Worm (Caenorhabditis elegans) whole organism, L3 larva: ENCODE measurements around the gene C54G7.1.

ENCODE experiments used
- ZK546.5 ChIP-seq: sonication (generic microtip); optimal IDR thresholded peaks from 2 replicates; lab custom pipeline; 2017; ENCODE audit warnings: missing biosample characterization, missing genetic modification characterization
- ceh-16 ChIP-seq: sonication (generic microtip); optimal IDR thresholded peaks from 2 replicates; lab custom pipeline; 2017; ENCODE audit warnings: missing biosample characterization, missing genetic modification characterization
- nhr-23 ChIP-seq: fragments of 150-350 bp; optimal IDR thresholded peaks from 2 replicates; lab custom pipeline; 2014; ENCODE audit warnings: missing biosample characterization, missing genetic modification reagents, missing genetic modification characterization
- nhr-25 ChIP-seq: sonication (generic microtip); optimal IDR thresholded peaks from 2 replicates; lab custom pipeline; 2017; ENCODE audit warnings: missing biosample characterization, missing genetic modification characterization
- pqm-1 ChIP-seq: fragments of 150-350 bp; optimal IDR thresholded peaks from 2 replicates; lab custom pipeline; 2017; ENCODE audit warnings: missing biosample characterization, missing genetic modification characterization, inconsistent platforms
- sea-2 ChIP-seq: fragments of 150-350 bp; sonication (generic microtip); optimal IDR thresholded peaks from 4 replicates; lab custom pipeline; 2014; ENCODE audit warnings: missing biosample characterization, missing genetic modification reagents, missing genetic modification characterization
- skn-1 ChIP-seq: fragments of 150-350 bp; optimal IDR thresholded peaks from 2 replicates; lab custom pipeline; 2014; ENCODE audit warnings: missing biosample characterization, missing genetic modification characterization
- unc-39 ChIP-seq: sonication (generic microtip); optimal IDR thresholded peaks from 4 replicates; lab custom pipeline; 2017; ENCODE audit warnings: missing biosample characterization, missing genetic modification characterization
- unc-62 ChIP-seq: fragments of 150-350 bp; sonication (generic microtip); optimal IDR thresholded peaks from 4 replicates; lab custom pipeline; 2014; ENCODE audit warnings: missing biosample characterization, missing genetic modification reagents, missing genetic modification characterization
- zag-1 ChIP-seq: fragments of 150-350 bp; optimal IDR thresholded peaks from 2 replicates; lab custom pipeline; 2014; ENCODE audit warnings: missing biosample characterization, missing genetic modification characterization

- TF ChIP-seq sea-2 (no peak), skn-1 (tag; lab: Kevin White, UChicago) (no peak), unc-39 (no peak), ZK546.5 (tag; lab: Kevin White, UChicago) (no peak), ceh-16 (tag; lab: Kevin White, UChicago) (no peak), pqm-1 (tag; lab: Kevin White, UChicago) (peak; percentile 82), unc-62 (GFP tag; lab: Kevin White, UChicago) (no peak), nhr-25 (tag; lab: Kevin White, UChicago) (peak; percentile 72), nhr-23 (tag; lab: Kevin White, UChicago) (peak; percentile 28), zag-1 (tag; lab: Kevin White, UChicago) (no peak)
These were observed 19.5 kb upstream of the C54G7.1 start for ce11 chrX:5524260-5524659.
